Fruit fly (Drosophila melanogaster): Measurements from ENCODE around the gene Cht11.

The Cht11 gene

DNA sequence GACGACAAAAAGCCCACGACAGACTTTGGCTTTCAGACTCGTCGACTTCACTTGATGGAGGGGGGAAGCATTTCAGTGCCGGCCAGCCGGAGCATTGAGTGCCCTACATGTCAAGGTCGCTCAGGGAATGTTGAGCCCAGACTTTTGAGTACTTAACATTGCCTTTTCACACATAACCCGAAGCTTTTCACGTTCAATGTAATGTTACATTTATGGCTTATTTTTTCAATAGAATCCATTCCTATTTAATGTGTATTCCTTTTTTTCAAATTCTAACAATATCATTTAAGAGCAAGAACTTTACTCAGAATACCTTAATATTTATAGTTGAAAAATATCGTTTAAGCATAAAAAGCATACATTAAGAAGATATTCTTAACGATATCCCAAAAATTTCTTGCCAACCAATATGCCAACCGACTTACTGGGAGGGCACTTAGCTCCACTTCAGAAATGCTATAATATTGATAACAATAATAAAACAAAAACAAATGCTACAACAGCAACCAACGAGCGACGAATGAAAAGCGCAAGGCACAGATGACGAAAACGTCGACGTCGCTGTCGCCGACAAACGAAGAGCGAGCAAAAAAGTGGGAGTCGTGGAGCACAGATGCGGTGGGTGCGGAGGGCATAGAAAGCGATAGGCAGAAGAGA, 10.6 kb upstream of the Cht11 start (continued):
- peak; percentile 85 for TF ChIP-seq Ssrp (tag; optimal IDR thresholded peaks at IDR 0.05)
- no peak for TF ChIP-seq Hand (GFP tag; optimal IDR thresholded peaks at IDR 0.05)
- TF ChIP-seq zen (tag; optimal IDR thresholded peaks at IDR 0.05) = peak; percentile 27
- TF ChIP-seq yki (optimal IDR thresholded peaks at IDR 0.05) = no peak
- TF ChIP-seq Doc2 (GFP tag; IDR thresholded peaks at IDR 0.05) = no peak
- peak; percentile 58 for TF ChIP-seq Oaz (GFP tag; IDR thresholded peaks at IDR 0.05)
- TF ChIP-seq CG32772 (GFP tag; IDR thresholded peaks at IDR 0.05) = peak; percentile 67
- TF ChIP-seq gt (GFP tag; IDR thresholded peaks at IDR 0.05) = no peak
- peak; percentile 33 for TF ChIP-seq Usf (GFP tag; optimal IDR thresholded peaks at IDR 0.05)
- TF ChIP-seq salm (tag; optimal IDR thresholded peaks at IDR 0.05) = no peak
- peak; percentile 77 for TF ChIP-seq CG8388 (GFP tag; optimal IDR thresholded peaks at IDR 0.05)
- TF ChIP-seq toy (GFP tag; IDR thresholded peaks at IDR 0.05) = peak; percentile 46; the same call in 1 of the 2 replicates
- peak; percentile 80 for TF ChIP-seq pum (GFP tag; optimal IDR thresholded peaks at IDR 0.05)
- TF ChIP-seq Lhr (GFP tag; optimal IDR thresholded peaks at IDR 0.05) = no peak
- peak; percentile 54 for TF ChIP-seq CG3847 (GFP tag; IDR thresholded peaks at IDR 0.05)
- no peak for TF ChIP-seq CG2875 (GFP tag; optimal IDR thresholded peaks at IDR 0.05)
- TF ChIP-seq caup (GFP tag; optimal IDR thresholded peaks at IDR 0.05; ENCODE audit: severe bottlenecking) = peak; percentile 73
- peak; percentile 52 for TF ChIP-seq abd-A (tag; optimal IDR thresholded peaks at IDR 0.05)
- peak; percentile 61 for TF ChIP-seq CG4854 (GFP tag; optimal IDR thresholded peaks at IDR 0.05)
- peak; percentile 65 for TF ChIP-seq E2f1 (GFP tag; IDR thresholded peaks at IDR 0.05)
- peak; percentile 88 for TF ChIP-seq Med (GFP tag)
- peak; percentile 90 for TF ChIP-seq CG31441 (GFP tag; IDR thresholded peaks at IDR 0.05)
- TF ChIP-seq disco-r (GFP tag; optimal IDR thresholded peaks at IDR 0.05) = no peak
- peak in 1 of 2 experiments; percentile 63 for TF ChIP-seq Hr51 (GFP tag; optimal IDR thresholded peaks at IDR 0.05)
- TF ChIP-seq klu (GFP tag; IDR thresholded peaks at IDR 0.05) = peak; percentile 65
- TF ChIP-seq CG2678 (tag; optimal IDR thresholded peaks at IDR 0.05) = peak; percentile 92
- TF ChIP-seq D19A (tag; optimal IDR thresholded peaks at IDR 0.05) = peak; percentile 80
- peak; percentile 69 for TF ChIP-seq ssp (GFP tag; IDR thresholded peaks at IDR 0.05)
- peak; percentile 74 for TF ChIP-seq Nf-YC (tag; optimal IDR thresholded peaks at IDR 0.05)
- TF ChIP-seq CG17359 (tag; optimal IDR thresholded peaks at IDR 0.05) = peak; percentile 76
- TF ChIP-seq CG8290 (GFP tag; optimal IDR thresholded peaks at IDR 0.05) = peak; percentile 14
- peak in 1 of 2 experiments; percentile 43 for TF ChIP-seq CG8290 (tag; optimal IDR thresholded peaks at IDR 0.05)
- peak; percentile 75 for TF ChIP-seq ATbp (GFP tag; optimal IDR thresholded peaks at IDR 0.05)
- peak; percentile 80 for TF ChIP-seq Camta (GFP tag; optimal IDR thresholded peaks at IDR 0.05)
- no peak for TF ChIP-seq tx (GFP tag; optimal IDR thresholded peaks at IDR 0.05)
- peak; percentile 88 for TF ChIP-seq bcd (GFP tag; optimal IDR thresholded peaks at IDR 0.05)
- peak; percentile 74 for TF ChIP-seq CG10267 (tag; optimal IDR thresholded peaks at IDR 0.05)
- no peak for TF ChIP-seq jing (GFP tag; optimal IDR thresholded peaks at IDR 0.05)
- TF ChIP-seq peb (GFP tag; IDR thresholded peaks at IDR 0.05) = 0 out of 2 replicates have a peak, but pooled peaks have one; percentile 28
- TF ChIP-seq h (optimal IDR thresholded peaks at IDR 0.05) = no peak
- no peak for TF ChIP-seq Mes4 (GFP tag; optimal IDR thresholded peaks at IDR 0.05)
- TF ChIP-seq Fer2 (tag; optimal IDR thresholded peaks at IDR 0.05) = peak; percentile 44
- TF ChIP-seq HmgZ (tag; optimal IDR thresholded peaks at IDR 0.05) = no peak
- no peak for TF ChIP-seq Dll (GFP tag; IDR thresholded peaks at IDR 0.05; ENCODE audit: partially characterized antibody)
- TF ChIP-seq CG1233 (GFP tag; optimal IDR thresholded peaks at IDR 0.05) = peak; percentile 23
- TF ChIP-seq CG34376 (GFP tag; optimal IDR thresholded peaks at IDR 0.05) = peak; percentile 76
- peak; percentile 21 for TF ChIP-seq unpg (GFP tag; optimal IDR thresholded peaks at IDR 0.05)
- TF ChIP-seq Meics (GFP tag; optimal IDR thresholded peaks at IDR 0.05) = peak; percentile 89
- TF ChIP-seq HmgD (GFP tag; optimal IDR thresholded peaks at IDR 0.05) = no peak
- no peak for TF ChIP-seq NK7.1 (GFP tag; optimal IDR thresholded peaks at IDR 0.05)
- TF ChIP-seq Chrac-16 (GFP tag; optimal IDR thresholded peaks at IDR 0.05) = no peak
